Worm (Caenorhabditis elegans) whole organism, midembryonic: Measurements from ENCODE around the gene Y62E10A.24.

ENCODE experiments used
- T22C8.4 ChIP-seq: fragments of 200-800 bp; sonication (Bioruptor generic); IDR thresholded peaks from 2 replicates; pipeline ENCODE4 v1.3.6; 2022; ENCODE audit warnings: missing genetic modification characterization, missing compliant biosample characterization
- cog-1 ChIP-seq: sonication (generic microtip); optimal IDR thresholded peaks from 2 replicates; lab custom pipeline; 2016; ENCODE audit warnings: missing genetic modification characterization, missing compliant biosample characterization
- flt-1 ChIP-seq: fragments of 200-800 bp; sonication (Bioruptor generic); IDR thresholded peaks from 2 replicates; pipeline ENCODE4 v1.3.6; 2022; ENCODE audit warnings: missing genetic modification characterization, missing compliant biosample characterization
- med-1 ChIP-seq: sonication (generic microtip); optimal IDR thresholded peaks from 2 replicates; lab custom pipeline; 2017; ENCODE audit warnings: missing genetic modification characterization, mild to moderate bottlenecking, missing compliant biosample characterization, antibody characterized with exemption, missing genetic modification reagents; ENCODE audit not compliant: insufficient read depth
- ztf-23 ChIP-seq: fragments of 200-800 bp; sonication (Bioruptor generic); IDR thresholded peaks from 2 replicates; pipeline ENCODE4 v1.3.6; 2022; ENCODE audit warnings: missing genetic modification reagents, missing genetic modification characterization, missing compliant biosample characterization

ce11 chrIV:13334287-13334686 lies 36.2 kb upstream of the Y62E10A.24 start:
- TF ChIP-seq med-1 (GFP tag; lab: Kevin White, UChicago) (no peak), flt-1 (GFP tag; lab: Robert Waterston, UW) (no peak), ztf-23 (GFP tag; lab: Robert Waterston, UW) (no peak), T22C8.4 (GFP tag; lab: Robert Waterston, UW) (no peak), cog-1 (tag; lab: Kevin White, UChicago) (no peak)
